Fruit fly (Drosophila melanogaster) whole organism, embryonic: Measurements from ENCODE around the gene CG13137.

Source experiments
- CG10543 ChIP-seq: fragments of 200-800 bp; sonication (Bioruptor generic); optimal IDR thresholded peaks from 3 replicates; lab custom pipeline; 2017; ENCODE audit warnings: missing biosample characterization, mild to moderate bottlenecking, missing genetic modification characterization, moderate library complexity
- CG10654 ChIP-seq: fragments of 200-800 bp; sonication (Bioruptor generic); optimal IDR thresholded peaks from 2 replicates; lab custom pipeline; 2016; ENCODE audit warnings: missing biosample characterization, missing genetic modification characterization
- CG10959 ChIP-seq: fragments of 200-800 bp; sonication (Bioruptor generic); IDR thresholded peaks from 2 replicates; pipeline ENCODE4 v1.3.6; 2022; ENCODE audit warnings: missing biosample characterization, missing genetic modification characterization
- CG11695 ChIP-seq: fragments of 200-800 bp; sonication (Bioruptor generic); IDR thresholded peaks from 3 replicates; pipeline ENCODE4 v1.3.6; 2022; ENCODE audit warnings: missing biosample characterization, missing genetic modification characterization
- CG12104 ChIP-seq: fragments of 200-800 bp; sonication (Bioruptor generic); optimal IDR thresholded peaks from 3 replicates; lab custom pipeline; 2016; ENCODE audit warnings: missing biosample characterization, missing genetic modification characterization
- CG13624 ChIP-seq: fragments of 200-800 bp; sonication (Bioruptor generic); optimal IDR thresholded peaks from 2 replicates; lab custom pipeline; 2016; ENCODE audit warnings: missing biosample characterization, missing genetic modification characterization
- CG14965 ChIP-seq: fragments of 200-800 bp; sonication (Bioruptor generic); optimal IDR thresholded peaks from 2 replicates; lab custom pipeline; 2016; ENCODE audit warnings: missing biosample characterization, missing genetic modification characterization, borderline replicate concordance
- CG15011 ChIP-seq: fragments of 200-800 bp; sonication (Bioruptor generic); optimal IDR thresholded peaks from 3 replicates; lab custom pipeline; 2018; ENCODE audit warnings: missing biosample characterization, mild to moderate bottlenecking, missing genetic modification characterization
- CG15073 ChIP-seq: fragments of 200-800 bp; sonication (Bioruptor generic); optimal IDR thresholded peaks from 2 replicates; lab custom pipeline; 2016; ENCODE audit warnings: missing biosample characterization, missing genetic modification characterization
- CG16813 ChIP-seq: fragments of 200-800 bp; sonication (Bioruptor generic); IDR thresholded peaks from 3 replicates; pipeline ENCODE4 v1.3.6; 2022; ENCODE audit warnings: missing biosample characterization, missing genetic modification characterization; ENCODE audit not compliant: partially characterized antibody
- CG1792 ChIP-seq: fragments of 200-800 bp; sonication (Bioruptor generic); optimal IDR thresholded peaks from 2 replicates; lab custom pipeline; 2016; ENCODE audit warnings: missing biosample characterization, missing genetic modification characterization
- CG18599 ChIP-seq: fragments of 200-800 bp; sonication (Bioruptor generic); optimal IDR thresholded peaks from 3 replicates; lab custom pipeline; 2017; ENCODE audit warnings: missing biosample characterization, missing genetic modification characterization, mild to moderate bottlenecking, moderate library complexity, missing genetic modification reagents
- CG34376 ChIP-seq: fragments of 200-800 bp; sonication (Bioruptor generic); optimal IDR thresholded peaks from 2 replicates; lab custom pipeline; 2018; ENCODE audit warnings: missing biosample characterization, mild to moderate bottlenecking, missing genetic modification characterization
- CG3995 ChIP-seq: fragments of 200-800 bp; sonication (Bioruptor generic); optimal IDR thresholded peaks from 3 replicates; lab custom pipeline; 2016; ENCODE audit warnings: missing biosample characterization, missing genetic modification characterization
- CG4820 ChIP-seq: fragments of 200-800 bp; sonication (Bioruptor generic); optimal IDR thresholded peaks from 3 replicates; lab custom pipeline; 2016; ENCODE audit warnings: missing biosample characterization, missing genetic modification characterization
- CG9215 ChIP-seq: fragments of 200-800 bp; sonication (Bioruptor generic); IDR thresholded peaks from 2 replicates; pipeline ENCODE4 v1.3.6; 2022; ENCODE audit warnings: missing biosample characterization, missing genetic modification characterization
- CHES-1-like ChIP-seq: fragments of 200-800 bp; sonication (Bioruptor generic); optimal IDR thresholded peaks from 2 replicates; lab custom pipeline; 2016; ENCODE audit warnings: missing biosample characterization, missing genetic modification characterization
- Dbx ChIP-seq: fragments of 200-800 bp; sonication (Bioruptor generic); IDR thresholded peaks from 3 replicates; pipeline ENCODE4 v1.3.6; 2022; ENCODE audit warnings: missing biosample characterization, missing genetic modification characterization
- GATAe ChIP-seq: fragments of 200-800 bp; sonication (Bioruptor generic); conservative IDR thresholded peaks from 2 replicates; pipeline ENCODE4 v1.3.6; 2022; ENCODE audit warnings: missing biosample characterization, missing genetic modification characterization
- H15 ChIP-seq: fragments of 200-800 bp; sonication (Bioruptor generic); IDR thresholded peaks from 3 replicates; pipeline ENCODE4 v1.3.6; 2022; ENCODE audit warnings: missing biosample characterization, missing genetic modification characterization
- HmgZ ChIP-seq: fragments of 200-800 bp; sonication (Bioruptor generic); optimal IDR thresholded peaks from 2 replicates; lab custom pipeline; 2018; ENCODE audit warnings: missing biosample characterization, mild to moderate bottlenecking, missing genetic modification characterization
- Hr78 ChIP-seq, 2 experiments: fragments of 200-800 bp in 1 of 2; fragments of >200 bp in 1 of 2; sonication (Bioruptor generic) in 1 of 2; optimal IDR thresholded peaks; 2 replicates each; lab custom pipeline; 2017 to 2019; ENCODE audit warnings: missing biosample characterization in 2 of 2, missing genetic modification characterization in 2 of 2, mild to moderate bottlenecking in 1 of 2, moderate library complexity in 1 of 2
- Jarid2 ChIP-seq: fragments of 200-800 bp; sonication (Bioruptor generic); optimal IDR thresholded peaks from 3 replicates; lab custom pipeline; 2017; ENCODE audit warnings: mild to moderate bottlenecking, missing biosample characterization, missing genetic modification reagents, missing genetic modification characterization
- Lim3 ChIP-seq: fragments of 200-800 bp; sonication (Bioruptor generic); IDR thresholded peaks from 2 replicates; pipeline ENCODE4 v1.3.6; 2022; ENCODE audit warnings: missing biosample characterization, missing genetic modification characterization
- Med ChIP-seq: fragments of 200-800 bp; sonication (Bioruptor generic); peaks from one replicate; lab custom pipeline; 2016; ENCODE audit warnings: missing biosample characterization, missing genetic modification characterization, mild to moderate bottlenecking, inconsistent platforms, moderate library complexity
- NfI ChIP-seq: fragments of 200-800 bp; sonication (Bioruptor generic); optimal IDR thresholded peaks from 3 replicates; lab custom pipeline; 2018; ENCODE audit warnings: missing biosample characterization, mild to moderate bottlenecking, missing genetic modification characterization, moderate library complexity
- Rx ChIP-seq: fragments of 200-800 bp; sonication (Bioruptor generic); IDR thresholded peaks from 2 replicates; pipeline ENCODE4 v1.3.6; 2022; ENCODE audit warnings: missing biosample characterization, missing genetic modification characterization
- Ssrp ChIP-seq: fragments of 200-800 bp; sonication (Bioruptor generic); optimal IDR thresholded peaks from 2 replicates; lab custom pipeline; 2018; ENCODE audit warnings: missing biosample characterization, mild to moderate bottlenecking, missing genetic modification characterization, moderate library complexity
- Vsx1 ChIP-seq: fragments of 200-800 bp; sonication (Bioruptor generic); optimal IDR thresholded peaks from 2 replicates; lab custom pipeline; 2017; ENCODE audit warnings: missing biosample characterization, mild to moderate bottlenecking, missing genetic modification characterization, missing genetic modification reagents
- Xbp1 ChIP-seq: fragments of 200-800 bp; sonication (Bioruptor generic); optimal IDR thresholded peaks from 3 replicates; lab custom pipeline; 2016; ENCODE audit warnings: missing biosample characterization, mild to moderate bottlenecking, missing genetic modification characterization
- az2 ChIP-seq: fragments of 200-800 bp; sonication (Bioruptor generic); optimal IDR thresholded peaks from 3 replicates; lab custom pipeline; 2016; ENCODE audit warnings: missing biosample characterization, missing genetic modification characterization
- exex ChIP-seq: fragments of 200-800 bp; sonication (Bioruptor generic); optimal IDR thresholded peaks from 4 replicates; lab custom pipeline; 2018; ENCODE audit warnings: missing biosample characterization, mild to moderate bottlenecking, missing genetic modification characterization, moderate library complexity
- fru ChIP-seq: fragments of >200 bp; optimal IDR thresholded peaks from 2 replicates; lab custom pipeline; 2017
- gfzf ChIP-seq: fragments of 200-800 bp; sonication (Bioruptor generic); optimal IDR thresholded peaks from 2 replicates; lab custom pipeline; 2016; ENCODE audit warnings: missing biosample characterization, mild to moderate bottlenecking, missing genetic modification characterization, moderate library complexity
- grn ChIP-seq: fragments of 200-800 bp; sonication (Bioruptor generic); optimal IDR thresholded peaks from 3 replicates; lab custom pipeline; 2017; ENCODE audit warnings: missing biosample characterization, missing genetic modification characterization
- hth ChIP-seq: fragments of >200 bp; optimal IDR thresholded peaks from 2 replicates; lab custom pipeline; 2017; ENCODE audit warnings: inconsistent platforms
- inv ChIP-seq: fragments of 200-800 bp; sonication (Bioruptor generic); IDR thresholded peaks from 2 replicates; pipeline ENCODE4 v1.3.6; 2022; ENCODE audit warnings: missing biosample characterization, missing genetic modification characterization; ENCODE audit not compliant: partially characterized antibody
- jumu ChIP-seq: fragments of 200-800 bp; sonication (Bioruptor generic); optimal IDR thresholded peaks from 3 replicates; lab custom pipeline; 2016; ENCODE audit warnings: missing biosample characterization, missing genetic modification characterization
- kni ChIP-seq: fragments of 200-800 bp; sonication (Bioruptor generic); optimal IDR thresholded peaks from 3 replicates; lab custom pipeline; 2017; ENCODE audit warnings: mild to moderate bottlenecking, missing biosample characterization, missing genetic modification reagents, missing genetic modification characterization
- mirr ChIP-seq: fragments of 200-800 bp; sonication (Bioruptor generic); optimal IDR thresholded peaks from 3 replicates; lab custom pipeline; 2018; ENCODE audit warnings: missing biosample characterization, mild to moderate bottlenecking, missing genetic modification characterization
- odd ChIP-seq: fragments of 200-800 bp; sonication (Bioruptor generic); optimal IDR thresholded peaks from 2 replicates; lab custom pipeline; 2017; ENCODE audit warnings: missing biosample characterization, mild to moderate bottlenecking, missing genetic modification characterization
- onecut ChIP-seq: fragments of 200-800 bp; sonication (Bioruptor generic); IDR thresholded peaks from 2 replicates; pipeline ENCODE4 v1.3.6; 2022; ENCODE audit warnings: missing biosample characterization, missing genetic modification characterization
- pho ChIP-seq: fragments of 200-800 bp; sonication (Bioruptor generic); optimal IDR thresholded peaks from 2 replicates; lab custom pipeline; 2016; ENCODE audit warnings: missing biosample characterization, missing genetic modification characterization
- rib ChIP-seq: fragments of 200-800 bp; sonication (Bioruptor generic); IDR thresholded peaks from 2 replicates; pipeline ENCODE4 v1.3.6; 2022; ENCODE audit warnings: missing biosample characterization, missing genetic modification characterization
- salm ChIP-seq: fragments of 200-800 bp; sonication (Bioruptor generic); optimal IDR thresholded peaks from 2 replicates; lab custom pipeline; 2018; ENCODE audit warnings: missing biosample characterization, mild to moderate bottlenecking, missing genetic modification characterization
- sd ChIP-seq: fragments of 200-800 bp; sonication (Bioruptor generic); optimal IDR thresholded peaks from 3 replicates; lab custom pipeline; 2018; ENCODE audit warnings: missing biosample characterization, mild to moderate bottlenecking, missing genetic modification characterization, moderate library complexity
- sob ChIP-seq: fragments of 200-800 bp; sonication (Bioruptor generic); IDR thresholded peaks from 2 replicates; pipeline ENCODE4 v1.3.6; 2022; ENCODE audit warnings: missing biosample characterization, missing genetic modification characterization
- stwl ChIP-seq: fragments of 200-800 bp; sonication (Bioruptor generic); optimal IDR thresholded peaks from 3 replicates; lab custom pipeline; 2018; ENCODE audit warnings: missing biosample characterization, mild to moderate bottlenecking, missing genetic modification characterization, moderate library complexity
- ttk ChIP-seq: fragments of 200-800 bp; sonication (Bioruptor generic); IDR thresholded peaks from 2 replicates; pipeline ENCODE4 v2.1.2; 2022; ENCODE audit warnings: missing biosample characterization, missing genetic modification characterization
- zen ChIP-seq: fragments of 200-800 bp; sonication (Bioruptor generic); optimal IDR thresholded peaks from 3 replicates; lab custom pipeline; 2018; ENCODE audit warnings: missing biosample characterization, mild to moderate bottlenecking, missing genetic modification characterization, moderate library complexity

Gene CG13137

dm6 chr2L:10144236-10144953 lies 28.1 kb upstream of the CG13137 start, which contains the start of gene CG4839:
CG4839 (plus strand) TSS chr2L:10144776.
- no peak for TF ChIP-seq CG12104 (GFP tag; lab: Kevin White, UChicago)
- TF ChIP-seq CG3995 (GFP tag; lab: Kevin White, UChicago), result peak; percentile 89
- no peak for TF ChIP-seq CG16813 (GFP tag; lab: Robert Waterston, UW)
- no peak for TF ChIP-seq gfzf
- no peak for TF ChIP-seq CHES-1-like (GFP tag; lab: Kevin White, UChicago)
- no peak for TF ChIP-seq CG10654 (GFP tag; lab: Kevin White, UChicago)
- TF ChIP-seq pho (GFP tag; lab: Kevin White, UChicago), result no peak
- no peak for TF ChIP-seq Vsx1
- no peak for TF ChIP-seq Rx
- peak; percentile 36; the same call in 1 of the 2 replicates for TF ChIP-seq inv (GFP tag; lab: Robert Waterston, UW)
- peak; percentile 99 for TF ChIP-seq exex (tag; lab: Kevin White, UChicago)
- no peak for TF ChIP-seq odd (GFP tag; lab: Kevin White, UChicago)
- TF ChIP-seq CG11695 (GFP tag; lab: Robert Waterston, UW), result no peak
- TF ChIP-seq rib (GFP tag; lab: Robert Waterston, UW), result 0 out of 2 replicates have a peak, but pooled peaks have one; percentile 43
- peak; percentile 62 for TF ChIP-seq CG10543 (GFP tag; lab: Kevin White, UChicago)
- peak; percentile 33 for TF ChIP-seq sd (tag; lab: Kevin White, UChicago)
- no peak for TF ChIP-seq Lim3 (GFP tag; lab: Robert Waterston, UW)
- no peak for TF ChIP-seq onecut (GFP tag; lab: Robert Waterston, UW)
- no peak for TF ChIP-seq NfI
- TF ChIP-seq hth (lab: Kevin White, UChicago), result no peak
- TF ChIP-seq CG9215 (GFP tag; lab: Robert Waterston, UW), result peak; percentile 45; the same call in 1 of the 2 replicates
- TF ChIP-seq H15 (GFP tag; lab: Robert Waterston, UW), result no peak
- TF ChIP-seq sob, result no peak
- TF ChIP-seq az2 (GFP tag; lab: Kevin White, UChicago), result no peak
- TF ChIP-seq CG15073 (GFP tag; lab: Kevin White, UChicago), result no peak
- peak; percentile 3 for TF ChIP-seq HmgZ (tag; lab: Kevin White, UChicago)
- no peak for TF ChIP-seq fru (lab: Kevin White, UChicago)
- TF ChIP-seq mirr (GFP tag; lab: Kevin White, UChicago), result peak; percentile 90
- TF ChIP-seq CG18599 (GFP tag; lab: Kevin White, UChicago), result peak; percentile 42
- TF ChIP-seq CG1792 (GFP tag; lab: Kevin White, UChicago), result no peak
- TF ChIP-seq salm (tag; lab: Kevin White, UChicago), result no peak
- no peak for TF ChIP-seq Ssrp
- TF ChIP-seq Med (GFP tag; lab: Kevin White, UChicago), result peak; percentile 79
- TF ChIP-seq grn, result peak; percentile 69
- TF ChIP-seq CG10959, result no peak
- no peak for TF ChIP-seq CG15011 (GFP tag; lab: Kevin White, UChicago)
- TF ChIP-seq Hr78 (GFP tag; optimal IDR thresholded peaks at IDR 0.05; lab: Kevin White, UChicago), result no peak
- TF ChIP-seq CG13624, result no peak
- TF ChIP-seq ttk (GFP tag; lab: Robert Waterston, UW), result no peak
- peak; percentile 87 for TF ChIP-seq GATAe (GFP tag; lab: Robert Waterston, UW)
- 0 out of 3 replicates have a peak, but pooled peaks have one; percentile 41 for TF ChIP-seq Dbx
- no peak for TF ChIP-seq CG4820 (GFP tag; lab: Kevin White, UChicago)
- no peak for TF ChIP-seq CG14965 (GFP tag; lab: Kevin White, UChicago)
- no peak for TF ChIP-seq jumu (GFP tag; lab: Kevin White, UChicago)
- TF ChIP-seq kni, result no peak
- TF ChIP-seq Jarid2, result peak; percentile 18
- TF ChIP-seq zen (tag; lab: Kevin White, UChicago), result no peak
- no peak for TF ChIP-seq stwl (tag; lab: Kevin White, UChicago)
- TF ChIP-seq Xbp1, result no peak
- TF ChIP-seq CG34376 (GFP tag; lab: Kevin White, UChicago), result peak; percentile 71
